Fruit fly (Drosophila melanogaster) whole organism, embryonic: ENCODE measurements around the gene fzo.

Experiments
- Asciz ChIP-seq: fragments of 200-800 bp; sonication (Bioruptor generic); optimal IDR thresholded peaks from 2 replicates; lab custom pipeline; 2017; ENCODE audit warnings: missing biosample characterization, mild to moderate bottlenecking, missing genetic modification characterization, missing genetic modification reagents
- B-H1 ChIP-seq: fragments of 200-800 bp; sonication (Bioruptor generic); IDR thresholded peaks from 3 replicates; pipeline ENCODE4 v1.3.6; 2022; ENCODE audit warnings: missing biosample characterization, missing genetic modification characterization
- CG10209 ChIP-seq: fragments of 200-800 bp; sonication (Bioruptor generic); optimal IDR thresholded peaks from 3 replicates; lab custom pipeline; 2017; ENCODE audit warnings: missing biosample characterization, mild to moderate bottlenecking, missing genetic modification characterization, missing genetic modification reagents
- CG12104 ChIP-seq: fragments of 200-800 bp; sonication (Bioruptor generic); optimal IDR thresholded peaks from 3 replicates; lab custom pipeline; 2016; ENCODE audit warnings: missing biosample characterization, missing genetic modification characterization
- CG12769 ChIP-seq: fragments of 200-800 bp; sonication (Bioruptor generic); optimal IDR thresholded peaks from 2 replicates; lab custom pipeline; 2019; ENCODE audit warnings: missing biosample characterization, mild to moderate bottlenecking, missing genetic modification characterization, moderate library complexity
- CG13424 ChIP-seq: fragments of 200-800 bp; sonication (Bioruptor generic); optimal IDR thresholded peaks from 2 replicates; lab custom pipeline; 2019; ENCODE audit warnings: missing biosample characterization, mild to moderate bottlenecking, missing genetic modification characterization, moderate library complexity
- CG13894 ChIP-seq: fragments of 200-800 bp; sonication (Bioruptor generic); optimal IDR thresholded peaks from 3 replicates; lab custom pipeline; 2018; ENCODE audit warnings: missing biosample characterization, mild to moderate bottlenecking, missing genetic modification characterization, moderate library complexity
- CG15479 ChIP-seq: fragments of 200-800 bp; sonication (Bioruptor generic); optimal IDR thresholded peaks from 3 replicates; lab custom pipeline; 2019; ENCODE audit warnings: missing biosample characterization, mild to moderate bottlenecking, missing genetic modification characterization, moderate library complexity
- CG18011 ChIP-seq: fragments of 200-800 bp; sonication (Bioruptor generic); optimal IDR thresholded peaks from 2 replicates; lab custom pipeline; 2017; ENCODE audit warnings: missing biosample characterization, missing genetic modification characterization, mild to moderate bottlenecking, moderate library complexity, missing genotype
- CG30403 ChIP-seq: fragments of 200-800 bp; sonication (Bioruptor generic); optimal IDR thresholded peaks from 3 replicates; lab custom pipeline; 2016; ENCODE audit warnings: missing biosample characterization, missing genetic modification characterization
- CG32532 ChIP-seq: fragments of 200-800 bp; sonication (Bioruptor generic); IDR thresholded peaks from 2 replicates; pipeline ENCODE4 v1.3.6; 2022; ENCODE audit warnings: missing biosample characterization, missing genetic modification characterization
- CG43689 ChIP-seq: fragments of 200-800 bp; sonication (Bioruptor generic); IDR thresholded peaks from 2 replicates; pipeline ENCODE4 v1.3.6; 2022; ENCODE audit warnings: missing biosample characterization, missing genetic modification characterization
- CG4617 ChIP-seq: fragments of 200-800 bp; sonication (Bioruptor generic); optimal IDR thresholded peaks from 3 replicates; lab custom pipeline; 2016; ENCODE audit warnings: missing biosample characterization, missing genetic modification characterization, borderline replicate concordance
- CG6654 ChIP-seq: fragments of 200-800 bp; sonication (Bioruptor generic); optimal IDR thresholded peaks from 2 replicates; lab custom pipeline; 2017; ENCODE audit warnings: missing biosample characterization, mild to moderate bottlenecking, missing genetic modification characterization
- CG7372 ChIP-seq: fragments of 200-800 bp; sonication (Bioruptor generic); IDR thresholded peaks from 2 replicates; pipeline ENCODE4 v1.3.6; 2022; ENCODE audit warnings: missing biosample characterization, missing genetic modification characterization
- CG7987 ChIP-seq: fragments of 200-800 bp; sonication (Bioruptor generic); optimal IDR thresholded peaks from 2 replicates; lab custom pipeline; 2018; ENCODE audit warnings: missing biosample characterization, mild to moderate bottlenecking, missing genetic modification characterization, moderate library complexity
- CG8388 ChIP-seq: fragments of 200-800 bp; sonication (Bioruptor generic); optimal IDR thresholded peaks from 2 replicates; lab custom pipeline; 2019; ENCODE audit warnings: missing biosample characterization, mild to moderate bottlenecking, missing genetic modification characterization, moderate library complexity
- CG8478 ChIP-seq: fragments of >200 bp; optimal IDR thresholded peaks from 2 replicates; lab custom pipeline; 2018
- CG9876 ChIP-seq: fragments of 200-800 bp; sonication (Bioruptor generic); optimal IDR thresholded peaks from 2 replicates; lab custom pipeline; 2016; ENCODE audit warnings: missing biosample characterization, missing genetic modification characterization
- CHES-1-like ChIP-seq: fragments of 200-800 bp; sonication (Bioruptor generic); optimal IDR thresholded peaks from 2 replicates; lab custom pipeline; 2016; ENCODE audit warnings: missing biosample characterization, missing genetic modification characterization
- Dip3 ChIP-seq: fragments of 200-800 bp; sonication (Bioruptor generic); optimal IDR thresholded peaks from 3 replicates; lab custom pipeline; 2016; ENCODE audit warnings: missing biosample characterization, missing genetic modification characterization
- E2f1 ChIP-seq: fragments of 200-800 bp; sonication (Bioruptor generic); IDR thresholded peaks from 2 replicates; pipeline ENCODE4 v1.3.6; 2022; ENCODE audit warnings: missing biosample characterization, missing genetic modification characterization
- ERR ChIP-seq: fragments of 200-800 bp; sonication (Bioruptor generic); optimal IDR thresholded peaks from 2 replicates; lab custom pipeline; 2016; ENCODE audit warnings: missing biosample characterization, missing genetic modification characterization
- HLH4C ChIP-seq: fragments of 200-800 bp; sonication (Bioruptor generic); IDR thresholded peaks from 3 replicates; pipeline ENCODE4 v1.3.6; 2022; ENCODE audit warnings: missing biosample characterization, missing genetic modification characterization; ENCODE audit not compliant: partially characterized antibody
- Hr39 ChIP-seq: fragments of >200 bp; optimal IDR thresholded peaks from 2 replicates; lab custom pipeline; 2017
- Hsf ChIP-seq: fragments of 200-800 bp; sonication (Bioruptor generic); optimal IDR thresholded peaks from 3 replicates; lab custom pipeline; 2016; ENCODE audit warnings: missing biosample characterization, missing genetic modification characterization
- Kr ChIP-seq: fragments of 200-800 bp; sonication (Bioruptor generic); optimal IDR thresholded peaks from 2 replicates; lab custom pipeline; 2017; ENCODE audit warnings: missing biosample characterization, mild to moderate bottlenecking, missing genetic modification characterization
- Ptx1 ChIP-seq: fragments of 200-800 bp; sonication (Bioruptor generic); IDR thresholded peaks from 2 replicates; pipeline ENCODE4 v1.3.6; 2022; ENCODE audit warnings: missing biosample characterization, missing genetic modification characterization
- Usf ChIP-seq: fragments of 200-800 bp; sonication (Bioruptor generic); optimal IDR thresholded peaks from 2 replicates; lab custom pipeline; 2017; ENCODE audit warnings: missing genotype, missing biosample characterization, missing genetic modification characterization
- Vsx1 ChIP-seq: fragments of 200-800 bp; sonication (Bioruptor generic); optimal IDR thresholded peaks from 2 replicates; lab custom pipeline; 2017; ENCODE audit warnings: missing biosample characterization, mild to moderate bottlenecking, missing genetic modification characterization, missing genetic modification reagents
- ara ChIP-seq: fragments of 200-800 bp; sonication (Bioruptor generic); IDR thresholded peaks from 2 replicates; pipeline ENCODE4 v1.3.6; 2022; ENCODE audit warnings: missing biosample characterization, missing genetic modification characterization
- crol ChIP-seq: fragments of 200-800 bp; sonication (Bioruptor generic); IDR thresholded peaks from 2 replicates; pipeline ENCODE4 v1.3.6; 2022; ENCODE audit warnings: missing biosample characterization, missing genetic modification characterization
- cwo ChIP-seq: fragments of 200-800 bp; sonication (Bioruptor generic); optimal IDR thresholded peaks from 3 replicates; lab custom pipeline; 2017; ENCODE audit warnings: missing biosample characterization, missing genetic modification characterization, mild to moderate bottlenecking, moderate library complexity, missing genetic modification reagents
- dm ChIP-seq: fragments of 200-800 bp; sonication (Bioruptor generic); optimal IDR thresholded peaks from 3 replicates; lab custom pipeline; 2016; ENCODE audit warnings: missing biosample characterization, missing genetic modification characterization
- dmrt99B ChIP-seq: fragments of 200-800 bp; sonication (Bioruptor generic); optimal IDR thresholded peaks from 2 replicates; lab custom pipeline; 2018; ENCODE audit warnings: missing biosample characterization, mild to moderate bottlenecking, missing genetic modification characterization, moderate library complexity
- ham ChIP-seq: fragments of 200-800 bp; sonication (Bioruptor generic); IDR thresholded peaks from 2 replicates; pipeline ENCODE4 v1.3.6; 2022; ENCODE audit warnings: missing biosample characterization, missing genetic modification characterization
- her ChIP-seq: fragments of 200-800 bp; sonication (Bioruptor generic); optimal IDR thresholded peaks from 2 replicates; lab custom pipeline; 2016; ENCODE audit warnings: missing biosample characterization, missing genetic modification characterization
- insv ChIP-seq, 2 experiments: fragments of 200-800 bp; sonication (Bioruptor generic); optimal IDR thresholded peaks; 3 replicates each; lab custom pipeline; 2016 to 2018; ENCODE audit warnings: missing biosample characterization in 2 of 2, missing genetic modification characterization in 2 of 2
- klu ChIP-seq: fragments of 200-800 bp; sonication (Bioruptor generic); IDR thresholded peaks from 2 replicates; pipeline ENCODE4 v1.3.6; 2022; ENCODE audit warnings: missing biosample characterization, missing genetic modification characterization
- maf-S ChIP-seq: fragments of 200-800 bp; sonication (Bioruptor generic); optimal IDR thresholded peaks from 2 replicates; lab custom pipeline; 2016; ENCODE audit warnings: missing biosample characterization, missing genetic modification characterization
- odd ChIP-seq: fragments of 200-800 bp; sonication (Bioruptor generic); optimal IDR thresholded peaks from 2 replicates; lab custom pipeline; 2017; ENCODE audit warnings: missing biosample characterization, mild to moderate bottlenecking, missing genetic modification characterization
- org-1 ChIP-seq: fragments of 200-800 bp; sonication (Bioruptor generic); optimal IDR thresholded peaks from 2 replicates; lab custom pipeline; 2017; ENCODE audit warnings: missing biosample characterization, missing genetic modification characterization
- prd ChIP-seq, 3 experiments: fragments of >200 bp in 2 of 3; fragments of 200-800 bp in 1 of 3; sonication (Bioruptor generic) in 1 of 3; optimal IDR thresholded peaks in 2 of 3; IDR thresholded peaks in 1 of 3; 2 replicates in 2 of 3; 3 replicates in 1 of 3; pipeline versions ENCODE4 v1.3.6 to Lab custom; 2017 to 2022; ENCODE audit warnings: missing biosample characterization in 1 of 3, missing genetic modification characterization in 1 of 3
- pros ChIP-seq: fragments of 200-800 bp; sonication (Bioruptor generic); optimal IDR thresholded peaks from 3 replicates; lab custom pipeline; 2019; ENCODE audit warnings: missing biosample characterization, mild to moderate bottlenecking, missing genetic modification characterization, moderate library complexity
- pzg ChIP-seq: fragments of 200-800 bp; sonication (Bioruptor generic); optimal IDR thresholded peaks from 3 replicates; lab custom pipeline; 2018; ENCODE audit warnings: missing biosample characterization, mild to moderate bottlenecking, missing genetic modification characterization, moderate library complexity
- repo ChIP-seq: fragments of 200-800 bp; sonication (Bioruptor generic); optimal IDR thresholded peaks from 2 replicates; lab custom pipeline; 2016; ENCODE audit warnings: missing biosample characterization, missing genetic modification characterization
- run ChIP-seq: fragments of 200-800 bp; sonication (Bioruptor generic); optimal IDR thresholded peaks from 3 replicates; lab custom pipeline; 2018; ENCODE audit warnings: missing biosample characterization, mild to moderate bottlenecking, missing genetic modification characterization
- seq ChIP-seq: fragments of 200-800 bp; sonication (Bioruptor generic); IDR thresholded peaks from 2 replicates; pipeline ENCODE4 v1.3.6; 2022; ENCODE audit warnings: missing biosample characterization, missing genetic modification characterization
- slbo ChIP-seq: fragments of 200-800 bp; sonication (Bioruptor generic); IDR thresholded peaks from 2 replicates; pipeline ENCODE4 v1.3.6; 2022; ENCODE audit warnings: missing biosample characterization, missing genetic modification characterization
- ttk ChIP-seq: fragments of 200-800 bp; sonication (Bioruptor generic); IDR thresholded peaks from 2 replicates; pipeline ENCODE4 v2.1.2; 2022; ENCODE audit warnings: missing biosample characterization, missing genetic modification characterization
- zen2 ChIP-seq: fragments of 200-800 bp; sonication (Bioruptor generic); IDR thresholded peaks from 3 replicates; pipeline ENCODE4 v1.3.6; 2022; ENCODE audit warnings: missing biosample characterization, missing genetic modification characterization; ENCODE audit not compliant: partially characterized antibody

The fzo gene

dm6 chr3R:23156865-23157515, 46.8 kb downstream of the fzo start (continued):
- TF ChIP-seq CG12104 (GFP tag; lab: Kevin White, UChicago) (no peak), CG9876 (GFP tag; lab: Kevin White, UChicago) (no peak), Asciz (GFP tag; lab: Kevin White, UChicago) (no peak), Dip3 (GFP tag; lab: Kevin White, UChicago) (no peak), Vsx1 (GFP tag; lab: Kevin White, UChicago) (no peak), odd (GFP tag; lab: Kevin White, UChicago) (peak; percentile 62), ERR (GFP tag; lab: Kevin White, UChicago) (no peak), Hr39 (lab: Kevin White, UChicago) (no peak), dm (GFP tag; lab: Kevin White, UChicago) (no peak), CG8388 (GFP tag; lab: Kevin White, UChicago) (no peak), CG7372 (no peak), slbo (GFP tag; lab: Robert Waterston, UW) (no peak), CG10209 (GFP tag; lab: Kevin White, UChicago) (no peak), org-1 (GFP tag; lab: Kevin White, UChicago) (no peak), CG13424 (tag; lab: Kevin White, UChicago) (no peak), zen2 (no peak), Ptx1 (GFP tag; lab: Robert Waterston, UW) (no peak), seq (GFP tag; lab: Robert Waterston, UW) (0 out of 2 replicates have a peak, but pooled peaks have one; percentile 44), ham (no peak), CG6654 (GFP tag; lab: Kevin White, UChicago) (no peak), Kr (no peak), ara (GFP tag; lab: Robert Waterston, UW) (no peak), CG4617 (GFP tag; lab: Kevin White, UChicago) (no peak), CG32532 (GFP tag; lab: Robert Waterston, UW) (no peak), CG12769 (peak; percentile 88), pros (GFP tag; lab: Kevin White, UChicago) (peak; percentile 63), dmrt99B (tag; lab: Kevin White, UChicago) (no peak), repo (GFP tag; lab: Kevin White, UChicago) (no peak), CG30403 (GFP tag; lab: Kevin White, UChicago) (no peak), HLH4C (no peak), CG43689 (GFP tag; lab: Robert Waterston, UW) (no peak), CG8478 (lab: Kevin White, UChicago) (peak; percentile 79), CG7987 (GFP tag; lab: Kevin White, UChicago) (no peak), CG13894 (tag; lab: Kevin White, UChicago) (no peak), E2f1 (GFP tag; lab: Robert Waterston, UW) (no peak), prd (optimal IDR thresholded peaks at IDR 0.05; lab: Kevin White, UChicago) (no peak), prd (GFP tag; IDR thresholded peaks at IDR 0.05; lab: Robert Waterston, UW) (no peak), ttk (GFP tag; lab: Robert Waterston, UW) (no peak), CG18011 (GFP tag; lab: Kevin White, UChicago) (no peak), Usf (GFP tag; lab: Kevin White, UChicago) (no peak), B-H1 (no peak), maf-S (no peak), insv (GFP tag; optimal IDR thresholded peaks at IDR 0.05; lab: Kevin White, UChicago) (peak in 1 of 2 experiments; percentile 95), crol (peak; percentile 99), CG15479 (peak; percentile 98), Hsf (no peak), cwo (GFP tag; lab: Kevin White, UChicago) (no peak), CHES-1-like (no peak), run (peak; percentile 34), klu (GFP tag; lab: Robert Waterston, UW) (no peak; the same call in 1 of the 2 replicates), her (no peak), pzg (peak; percentile 11)
